Worm (Caenorhabditis elegans): ENCODE data around the gene sto-5.

sto-5 gene

ce11 chrX:16825358-16825757 lies at the start of gene sto-5:
Gene sto-5, minus strand, starts transcription at chrX:16825458.
- TF ChIP-seq T07F8.4 (tag; optimal IDR thresholded peaks at IDR 0.05) (no peak), attf-3 (GFP tag; conservative IDR thresholded peaks at IDR 0.05) (no peak)

DNA sequence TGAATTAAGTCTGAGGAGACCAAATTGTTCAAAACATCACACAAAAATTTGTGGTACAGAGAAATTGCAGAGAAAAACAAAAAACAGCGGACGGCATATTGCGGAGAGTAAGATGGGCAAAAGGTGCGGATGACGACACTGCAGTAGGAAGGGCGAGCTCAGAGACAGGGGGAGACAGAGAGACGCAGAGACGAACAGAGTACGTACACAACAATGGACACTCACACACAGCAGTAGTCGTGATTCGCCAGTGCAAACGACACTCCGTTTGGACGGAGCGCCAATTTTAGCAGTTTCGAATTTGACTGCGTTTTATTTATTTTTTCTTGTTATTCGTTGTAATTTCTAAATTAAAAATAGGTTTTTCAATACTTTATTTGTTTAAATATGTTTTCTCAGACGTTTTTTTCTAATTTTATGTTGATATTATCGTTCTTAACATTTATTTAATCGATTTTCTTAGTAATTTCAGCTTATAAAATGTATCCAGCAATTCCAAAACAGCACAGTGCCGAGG lies 47.2 kb upstream of the sto-5 start, which contains the start of gene T20F7.1:
TSS of gene T20F7.1 (plus strand) at position 467 of the 517 bp plus-strand sequence.
- no peak for TF ChIP-seq Y95B8A.8 (GFP tag; IDR thresholded peaks at IDR 0.05)
- TF ChIP-seq mcd-1 (GFP tag; IDR thresholded peaks at IDR 0.05), result no peak; the same call in 1 of the 2 replicates
- no peak for TF ChIP-seq fkh-3 (tag; optimal IDR thresholded peaks at IDR 0.05)
- TF ChIP-seq K12H6.12 (tag; optimal IDR thresholded peaks at IDR 0.05), result peak; percentile 66
- peak; percentile 75 for TF ChIP-seq nhr-80 (tag; optimal IDR thresholded peaks at IDR 0.05)
- peak; percentile 74 for TF ChIP-seq ceh-27 (GFP tag; optimal IDR thresholded peaks at IDR 0.05)
- no peak for TF ChIP-seq C17E4.6 (GFP tag; IDR thresholded peaks at IDR 0.05)
- peak; percentile 17 for TF ChIP-seq ztf-26 (tag; optimal IDR thresholded peaks at IDR 0.05)
- no peak for TF ChIP-seq C06A6.2 (GFP tag; conservative IDR thresholded peaks at IDR 0.05)
- peak; percentile 87 for TF ChIP-seq hmg-1.2 (GFP tag; IDR thresholded peaks at IDR 0.05)
- no peak for TF ChIP-seq nhr-90 (tag; optimal IDR thresholded peaks at IDR 0.05)
- no peak for TF ChIP-seq F37B4.10 (GFP tag; IDR thresholded peaks at IDR 0.05)
- no peak for TF ChIP-seq efl-1 (GFP tag; optimal IDR thresholded peaks at IDR 0.05)
- TF ChIP-seq dpff-1 (tag; optimal IDR thresholded peaks at IDR 0.05), result no peak
- TF ChIP-seq F57C9.4 (tag; optimal IDR thresholded peaks at IDR 0.05), result no peak
- no peak for TF ChIP-seq B0336.3 (GFP tag; IDR thresholded peaks at IDR 0.05)
- TF ChIP-seq ceh-58 (GFP tag; IDR thresholded peaks at IDR 0.05), result no peak
- TF ChIP-seq dox-1 (GFP tag; IDR thresholded peaks at IDR 0.05), result peak; percentile 59
- no peak for TF ChIP-seq Y53G8AR.9 (GFP tag; conservative IDR thresholded peaks at IDR 0.05)
- no peak for TF ChIP-seq F33H1.4 (GFP tag; IDR thresholded peaks at IDR 0.05)
- TF ChIP-seq F39B2.1 (GFP tag; IDR thresholded peaks at IDR 0.05), result no peak
- TF ChIP-seq nhr-27 (tag; optimal IDR thresholded peaks at IDR 0.05), result no peak
- no peak for TF ChIP-seq gei-17 (GFP tag; optimal IDR thresholded peaks at IDR 0.05)
- TF ChIP-seq rcor-1 (GFP tag; IDR thresholded peaks at IDR 0.05), result peak; percentile 18; the same call in 1 of the 2 replicates
- TF ChIP-seq atf-7 (tag; optimal IDR thresholded peaks at IDR 0.05), result peak; percentile 11
- no peak for TF ChIP-seq ztf-22 (GFP tag; optimal IDR thresholded peaks at IDR 0.05)
- peak; percentile 35 for TF ChIP-seq unc-62 (GFP tag; optimal IDR thresholded peaks at IDR 0.05)
- TF ChIP-seq him-1 (tag; optimal IDR thresholded peaks at IDR 0.05), result no peak
- TF ChIP-seq attf-3 (GFP tag; conservative IDR thresholded peaks at IDR 0.05), result peak; percentile 95
- TF ChIP-seq akir-1 (GFP tag; optimal IDR thresholded peaks at IDR 0.05), result no peak
- TF ChIP-seq snpc-1.3 (tag; optimal IDR thresholded peaks at IDR 0.05; ENCODE audit: insufficient read depth), result no peak
- no peak for TF ChIP-seq lsl-1 (GFP tag; optimal IDR thresholded peaks at IDR 0.05)
- TF ChIP-seq lin-35 (GFP tag; optimal IDR thresholded peaks at IDR 0.05), result no peak
- peak; percentile 31 for TF ChIP-seq ZK185.1 (tag; optimal IDR thresholded peaks at IDR 0.05; ENCODE audit: poor library complexity, severe bottlenecking)
- no peak for TF ChIP-seq unc-130 (GFP tag; optimal IDR thresholded peaks at IDR 0.05)
- TF ChIP-seq dpl-1 (GFP tag; optimal IDR thresholded peaks at IDR 0.05), result no peak
- no peak for TF ChIP-seq let-607 (tag; optimal IDR thresholded peaks at IDR 0.05)
- TF ChIP-seq lin-26 (GFP tag; IDR thresholded peaks at IDR 0.05), result peak; percentile 65; the same call in 1 of the 2 replicates
- no peak for TF ChIP-seq cebp-1 (GFP tag; IDR thresholded peaks at IDR 0.05)
- no peak for TF ChIP-seq cebp-1 (tag; optimal IDR thresholded peaks at IDR 0.05)
- TF ChIP-seq K11D2.4 (GFP tag; IDR thresholded peaks at IDR 0.05), result no peak
- peak; percentile 58; the same call in 1 of the 2 replicates for TF ChIP-seq zfh-2 (GFP tag; conservative IDR thresholded peaks at IDR 0.05)
- no peak for TF ChIP-seq ceh-79 (tag; optimal IDR thresholded peaks at IDR 0.05)
- no peak for TF ChIP-seq bed-1 (GFP tag; IDR thresholded peaks at IDR 0.05)
- no peak for TF ChIP-seq snpc-4 (GFP tag; optimal IDR thresholded peaks at IDR 0.05)
- peak in 3 of 4 experiments; percentile 1 to 52 (median 13) for TF ChIP-seq snpc-4 (tag; optimal IDR thresholded peaks at IDR 0.05)
